Fruit fly (Drosophila melanogaster) whole organism: ENCODE data around the gene Syx18.

Source experiments
- CG8478 ChIP-seq: fragments of >200 bp; optimal IDR thresholded peaks from 2 replicates; lab custom pipeline; 2018; ENCODE audit warnings: inconsistent platforms
- Dll ChIP-seq: fragments of >200 bp; optimal IDR thresholded peaks from 2 replicates; lab custom pipeline; 2017
- EcR ChIP-seq, 2 experiments: fragments of >200 bp; optimal IDR thresholded peaks; 2 replicates each; lab custom pipeline; 2017; ENCODE audit warnings: missing biosample characterization in 2 of 2, missing genetic modification characterization in 2 of 2, missing genetic modification reagents in 2 of 2
- pan ChIP-seq: fragments of >200 bp; optimal IDR thresholded peaks from 2 replicates; lab custom pipeline; 2017
- psq ChIP-seq: fragments of >200 bp; optimal IDR thresholded peaks from 2 replicates; lab custom pipeline; 2017
- usp ChIP-seq: fragments of >200 bp; optimal IDR thresholded peaks from 2 replicates; lab custom pipeline; 2017; ENCODE audit warnings: missing biosample characterization, missing genetic modification characterization, mixed read lengths

The Syx18 gene

DNA sequence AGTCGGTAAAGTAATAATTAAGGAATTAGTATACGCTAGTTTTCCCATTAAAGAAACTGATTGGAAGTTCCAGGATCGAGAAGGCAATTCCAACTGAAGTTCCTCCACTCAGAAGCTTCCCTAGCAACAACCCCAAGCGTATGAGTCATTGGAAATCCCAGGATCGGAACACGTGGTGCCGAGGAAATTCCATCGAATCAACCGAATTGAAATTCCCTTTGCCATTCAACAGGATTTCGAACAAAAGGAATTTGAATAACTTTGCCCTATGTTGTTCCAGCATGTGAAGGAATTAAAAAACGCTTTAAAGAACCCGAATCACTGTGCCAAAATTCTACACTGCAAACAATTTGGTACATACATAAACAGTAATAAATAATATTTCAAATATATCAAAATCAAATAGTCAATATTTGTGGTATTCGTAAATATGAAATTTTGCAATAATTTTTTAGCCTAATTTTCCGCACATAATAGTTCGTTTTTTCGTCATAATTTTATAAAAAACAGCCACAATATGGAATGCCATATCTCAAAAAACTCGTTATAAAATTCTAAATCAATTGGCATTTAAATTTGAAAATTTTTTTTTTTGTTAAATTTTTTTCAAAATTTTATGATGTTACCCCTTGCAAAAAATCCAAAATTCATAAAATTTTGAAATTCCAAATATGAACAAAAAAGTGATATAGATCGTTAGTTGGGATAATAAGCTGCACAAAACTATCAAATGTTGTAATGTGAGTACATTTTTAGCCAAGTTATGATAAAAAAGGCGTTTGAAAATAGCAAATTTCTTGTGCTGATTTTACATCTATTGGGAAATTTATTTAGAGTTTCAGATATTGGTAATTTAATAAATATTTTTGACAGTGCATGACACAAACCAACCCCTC, 45.0 kb downstream of the Syx18 start:
- TF ChIP-seq EcR (GFP tag; optimal IDR thresholded peaks at IDR 0.05; lab: Kevin White, UChicago) (no peak), Dll (no peak), CG8478 (lab: Kevin White, UChicago) (no peak), psq (lab: Kevin White, UChicago) (no peak), usp (GFP tag; lab: Kevin White, UChicago) (no peak), pan (lab: Kevin White, UChicago) (no peak)

dm6 chr3R:24577355-24577754, 48.0 kb downstream of the Syx18 start:
- TF ChIP-seq pan (lab: Kevin White, UChicago): no peak
- no peak for TF ChIP-seq CG8478 (lab: Kevin White, UChicago)
- TF ChIP-seq usp (GFP tag; lab: Kevin White, UChicago): no peak
- TF ChIP-seq psq (lab: Kevin White, UChicago): no peak
- TF ChIP-seq Dll: no peak
- TF ChIP-seq EcR (GFP tag; optimal IDR thresholded peaks at IDR 0.05; lab: Kevin White, UChicago): no peak

dm6 chr3R:24575787-24576413, 49.5 kb downstream of the Syx18 start:
- TF ChIP-seq usp (GFP tag; lab: Kevin White, UChicago) (no peak), psq (lab: Kevin White, UChicago) (no peak), pan (lab: Kevin White, UChicago) (no peak), Dll (no peak), EcR (GFP tag; optimal IDR thresholded peaks at IDR 0.05; lab: Kevin White, UChicago) (no peak), CG8478 (lab: Kevin White, UChicago) (no peak)

dm6 chr3R:24575109-24575508, 50.3 kb downstream of the Syx18 start:
- no peak for TF ChIP-seq CG8478 (lab: Kevin White, UChicago)
- TF ChIP-seq Dll: no peak
- TF ChIP-seq pan (lab: Kevin White, UChicago): no peak
- no peak for TF ChIP-seq usp (GFP tag; lab: Kevin White, UChicago)
- no peak for TF ChIP-seq psq (lab: Kevin White, UChicago)
- TF ChIP-seq EcR (GFP tag; optimal IDR thresholded peaks at IDR 0.05; lab: Kevin White, UChicago): no peak

dm6 chr3R:24574123-24574522, 51.2 kb downstream of the Syx18 start:
- TF ChIP-seq psq (lab: Kevin White, UChicago) (no peak), pan (lab: Kevin White, UChicago) (no peak), usp (GFP tag; lab: Kevin White, UChicago) (no peak), EcR (GFP tag; optimal IDR thresholded peaks at IDR 0.05; lab: Kevin White, UChicago) (no peak), Dll (no peak)
